Worm (Caenorhabditis elegans) whole organism, early embryonic: ENCODE data around the gene lact-4.

Source experiments
- B0310.2 ChIP-seq: sonication (generic microtip); optimal IDR thresholded peaks from 2 replicates; lab custom pipeline; 2016; ENCODE audit warnings: mild to moderate bottlenecking, missing genetic modification characterization, missing compliant biosample characterization
- F13C5.2 ChIP-seq: sonication (generic microtip); optimal IDR thresholded peaks from 2 replicates; lab custom pipeline; 2017; ENCODE audit warnings: mild to moderate bottlenecking, missing genetic modification characterization, inconsistent platforms, missing compliant biosample characterization
- aly-1 ChIP-seq: sonication (generic microtip); optimal IDR thresholded peaks from 2 replicates; lab custom pipeline; 2016; ENCODE audit warnings: missing genetic modification characterization, missing compliant biosample characterization
- ama-1 ChIP-seq: fragments of 150-350 bp; optimal IDR thresholded peaks from 2 replicates; lab custom pipeline; 2014
- ceh-13 ChIP-seq: fragments of 200-800 bp; sonication (Bioruptor generic); optimal IDR thresholded peaks from 2 replicates; lab custom pipeline; 2018; ENCODE audit warnings: mild to moderate bottlenecking, missing genetic modification characterization, missing compliant biosample characterization
- ceh-36 ChIP-seq: sonication (generic microtip); optimal IDR thresholded peaks from 2 replicates; lab custom pipeline; 2016; ENCODE audit warnings: missing genetic modification characterization, inconsistent platforms, missing compliant biosample characterization
- ets-7 ChIP-seq: sonication (generic microtip); optimal IDR thresholded peaks from 2 replicates; lab custom pipeline; 2016; ENCODE audit warnings: missing genotype, missing genetic modification characterization, missing compliant biosample characterization
- flt-1 ChIP-seq: fragments of 200-800 bp; sonication (Bioruptor generic); IDR thresholded peaks from 2 replicates; pipeline ENCODE4 v1.3.6; 2022; ENCODE audit warnings: missing genetic modification characterization, missing compliant biosample characterization
- hmbx-1 ChIP-seq: sonication (generic microtip); optimal IDR thresholded peaks from 2 replicates; lab custom pipeline; 2016; ENCODE audit warnings: mild to moderate bottlenecking, missing genetic modification characterization, missing compliant biosample characterization
- hmg-4 ChIP-seq: fragments of 200-800 bp; sonication (Bioruptor generic); optimal IDR thresholded peaks from 2 replicates; lab custom pipeline; 2018; ENCODE audit warnings: mild to moderate bottlenecking, missing genetic modification characterization, missing compliant biosample characterization
- hnd-1 ChIP-seq: sonication (generic microtip); optimal IDR thresholded peaks from 2 replicates; lab custom pipeline; 2016; ENCODE audit warnings: missing genetic modification characterization, missing compliant biosample characterization
- pes-1 ChIP-seq: fragments of 200-800 bp; sonication (Bioruptor generic); IDR thresholded peaks from 2 replicates; pipeline ENCODE4 v1.3.6; 2022; ENCODE audit warnings: missing genetic modification reagents, missing genetic modification characterization, missing compliant biosample characterization
- scrt-1 ChIP-seq: fragments of 200-800 bp; sonication (Bioruptor generic); IDR thresholded peaks from 2 replicates; pipeline ENCODE4 v1.3.6; 2022; ENCODE audit warnings: missing genetic modification characterization, missing compliant biosample characterization
- sea-1 ChIP-seq: fragments of 200-800 bp; sonication (Bioruptor generic); conservative IDR thresholded peaks from 2 replicates; pipeline ENCODE4 v1.3.6; 2022; ENCODE audit warnings: missing genetic modification characterization, missing compliant biosample characterization
- tbx-11 ChIP-seq: fragments of 200-800 bp; sonication (Bioruptor generic); IDR thresholded peaks from 2 replicates; pipeline ENCODE4 v1.3.6; 2022; ENCODE audit warnings: missing genetic modification characterization, missing compliant biosample characterization
- tbx-37 ChIP-seq: fragments of 200-800 bp; sonication (Bioruptor generic); conservative IDR thresholded peaks from 2 replicates; pipeline ENCODE4 v1.3.6; 2022; ENCODE audit warnings: missing genetic modification reagents, missing genetic modification characterization, missing compliant biosample characterization
- tra-4 ChIP-seq: sonication (generic microtip); optimal IDR thresholded peaks from 2 replicates; lab custom pipeline; 2017; ENCODE audit warnings: missing genetic modification characterization, missing compliant biosample characterization

The lact-4 gene

ce11 chrII:8479337-8479736, 941 bp downstream of the lact-4 start:
- TF ChIP-seq sea-1 (GFP tag; lab: Robert Waterston, UW): no peak
- no peak for TF ChIP-seq ceh-36 (tag; lab: Kevin White, UChicago)
- no peak for TF ChIP-seq flt-1
- no peak for TF ChIP-seq hnd-1 (tag; lab: Kevin White, UChicago)
- TF ChIP-seq tbx-11 (GFP tag; lab: Robert Waterston, UW): no peak
- TF ChIP-seq ceh-13 (GFP tag; lab: Kevin White, UChicago): no peak
- TF ChIP-seq hmg-4: no peak
- TF ChIP-seq B0310.2 (tag; lab: Kevin White, UChicago): no peak
- TF ChIP-seq aly-1 (tag; lab: Kevin White, UChicago): no peak
- TF ChIP-seq F13C5.2: no peak
- TF ChIP-seq pes-1 (GFP tag; lab: Robert Waterston, UW): no peak
- no peak for TF ChIP-seq ets-7
- no peak for TF ChIP-seq hmbx-1 (tag; lab: Kevin White, UChicago)
- TF ChIP-seq tra-4 (tag; lab: Kevin White, UChicago): no peak
- TF ChIP-seq ama-1 (lab: Kevin White, UChicago): no peak
- TF ChIP-seq tbx-37 (GFP tag; lab: Robert Waterston, UW): no peak
- TF ChIP-seq scrt-1 (GFP tag; lab: Robert Waterston, UW): no peak

- TF ChIP-seq ets-7 (no peak), hmg-4 (no peak), ceh-13 (GFP tag; lab: Kevin White, UChicago) (no peak), tbx-11 (GFP tag; lab: Robert Waterston, UW) (no peak)
Observed at ce11 chrII:8475306-8475822, 4.9 kb downstream of the lact-4 start, which contains the start of the genes M05D6.1 and M05D6.3. TSS of gene M05D6.1 (minus strand) at chrII:8475406. TSS of gene M05D6.3 (plus strand) at chrII:8475772.

ce11 chrII:8472916-8473315, 7.4 kb downstream of the lact-4 start:
- TF ChIP-seq scrt-1 (GFP tag; lab: Robert Waterston, UW) (no peak), tbx-37 (GFP tag; lab: Robert Waterston, UW) (no peak), tra-4 (tag; lab: Kevin White, UChicago) (no peak), ets-7 (no peak), B0310.2 (tag; lab: Kevin White, UChicago) (no peak), F13C5.2 (no peak), ceh-13 (GFP tag; lab: Kevin White, UChicago) (no peak), ama-1 (lab: Kevin White, UChicago) (no peak), aly-1 (tag; lab: Kevin White, UChicago) (no peak), hmg-4 (no peak), sea-1 (GFP tag; lab: Robert Waterston, UW) (no peak), pes-1 (GFP tag; lab: Robert Waterston, UW) (no peak), hnd-1 (tag; lab: Kevin White, UChicago) (no peak), tbx-11 (GFP tag; lab: Robert Waterston, UW) (no peak), ceh-36 (tag; lab: Kevin White, UChicago) (no peak), hmbx-1 (tag; lab: Kevin White, UChicago) (no peak), flt-1 (no peak)

ce11 chrII:8471139-8471538, 9.1 kb downstream of the lact-4 start, which contains the start of gene M05D6.8:
TSS of gene M05D6.8 (minus strand) at chrII:8471239.
- TF ChIP-seq ceh-13 (GFP tag; lab: Kevin White, UChicago) (no peak), hmg-4 (no peak), hnd-1 (tag; lab: Kevin White, UChicago) (no peak), tbx-11 (GFP tag; lab: Robert Waterston, UW) (no peak), sea-1 (GFP tag; lab: Robert Waterston, UW) (no peak), pes-1 (GFP tag; lab: Robert Waterston, UW) (no peak), ceh-36 (tag; lab: Kevin White, UChicago) (no peak), aly-1 (tag; lab: Kevin White, UChicago) (no peak), flt-1 (no peak), scrt-1 (GFP tag; lab: Robert Waterston, UW) (no peak), tra-4 (tag; lab: Kevin White, UChicago) (no peak), F13C5.2 (no peak), B0310.2 (tag; lab: Kevin White, UChicago) (no peak), ets-7 (no peak), tbx-37 (GFP tag; lab: Robert Waterston, UW) (no peak), hmbx-1 (tag; lab: Kevin White, UChicago) (no peak), ama-1 (lab: Kevin White, UChicago) (no peak)

ce11 chrII:8467809-8468208, 12.5 kb downstream of the lact-4 start, which contains the start of gene M05D6.2:
TSS of gene M05D6.2 (plus strand) at chrII:8468109.
- TF ChIP-seq F13C5.2: no peak
- no peak for TF ChIP-seq ceh-36 (tag; lab: Kevin White, UChicago)
- no peak for TF ChIP-seq tbx-37 (GFP tag; lab: Robert Waterston, UW)
- TF ChIP-seq sea-1 (GFP tag; lab: Robert Waterston, UW): no peak
- TF ChIP-seq pes-1 (GFP tag; lab: Robert Waterston, UW): no peak
- TF ChIP-seq hmbx-1 (tag; lab: Kevin White, UChicago): no peak
- TF ChIP-seq flt-1: no peak
- no peak for TF ChIP-seq hnd-1 (tag; lab: Kevin White, UChicago)
- TF ChIP-seq aly-1 (tag; lab: Kevin White, UChicago): no peak
- TF ChIP-seq scrt-1 (GFP tag; lab: Robert Waterston, UW): no peak
- TF ChIP-seq tra-4 (tag; lab: Kevin White, UChicago): no peak
- TF ChIP-seq B0310.2 (tag; lab: Kevin White, UChicago): no peak
- TF ChIP-seq hmg-4: no peak
- TF ChIP-seq ama-1 (lab: Kevin White, UChicago): no peak
- TF ChIP-seq tbx-11 (GFP tag; lab: Robert Waterston, UW): no peak

- TF ChIP-seq F13C5.2 (no peak), flt-1 (no peak), ceh-13 (GFP tag; lab: Kevin White, UChicago) (no peak), hmbx-1 (tag; lab: Kevin White, UChicago) (no peak), B0310.2 (tag; lab: Kevin White, UChicago) (no peak), ceh-36 (tag; lab: Kevin White, UChicago) (no peak), ama-1 (lab: Kevin White, UChicago) (no peak), tbx-37 (GFP tag; lab: Robert Waterston, UW) (no peak), hnd-1 (tag; lab: Kevin White, UChicago) (no peak), pes-1 (GFP tag; lab: Robert Waterston, UW) (no peak), aly-1 (tag; lab: Kevin White, UChicago) (no peak)
Observed at ce11 chrII:8466874-8467273, 13.4 kb downstream of the lact-4 start, which contains the start of gene F22B5.10. TSS of gene F22B5.10 (plus strand) at chrII:8467174.
